Worm (Caenorhabditis elegans) whole organism, late embryonic: ENCODE measurements around the gene C43D7.4.

Experiments used
- C38D4.7 ChIP-seq: fragments of 200-800 bp; sonication (Bioruptor generic); optimal IDR thresholded peaks from 2 replicates; lab custom pipeline; 2018; ENCODE audit warnings: mild to moderate bottlenecking, missing genetic modification characterization, moderate library complexity, missing compliant biosample characterization
- ceh-18 ChIP-seq: sonication (generic microtip); optimal IDR thresholded peaks from 2 replicates; lab custom pipeline; 2016; ENCODE audit warnings: missing genetic modification characterization, missing compliant biosample characterization
- ceh-22 ChIP-seq: sonication (generic microtip); optimal IDR thresholded peaks from 2 replicates; lab custom pipeline; 2017; ENCODE audit warnings: missing biosample characterization, missing genetic modification characterization
- ceh-45 ChIP-seq: fragments of 200-800 bp; sonication (Bioruptor generic); IDR thresholded peaks from 2 replicates; pipeline ENCODE4 v1.3.6; 2022; ENCODE audit warnings: missing genetic modification reagents, missing genetic modification characterization, missing compliant biosample characterization
- che-1 ChIP-seq: sonication (generic microtip); optimal IDR thresholded peaks from 2 replicates; lab custom pipeline; 2016; ENCODE audit warnings: mild to moderate bottlenecking, missing genetic modification characterization, missing compliant biosample characterization
- elt-2 ChIP-seq: sonication (generic microtip); optimal IDR thresholded peaks from 2 replicates; lab custom pipeline; 2016; ENCODE audit warnings: missing genetic modification reagents, missing genetic modification characterization, missing compliant biosample characterization
- ets-4 ChIP-seq: sonication (generic microtip); optimal IDR thresholded peaks from 2 replicates; lab custom pipeline; 2016; ENCODE audit warnings: missing genetic modification characterization, missing compliant biosample characterization
- eyg-1 ChIP-seq: sonication (generic microtip); optimal IDR thresholded peaks from 2 replicates; lab custom pipeline; 2016; ENCODE audit warnings: missing genotype, missing genetic modification characterization, missing compliant biosample characterization
- fkh-6 ChIP-seq: sonication (generic microtip); optimal IDR thresholded peaks from 2 replicates; lab custom pipeline; 2016; ENCODE audit warnings: missing genetic modification characterization, missing compliant biosample characterization
- gmeb-2 ChIP-seq: sonication (generic microtip); optimal IDR thresholded peaks from 2 replicates; lab custom pipeline; 2016; ENCODE audit warnings: missing genetic modification characterization, inconsistent platforms, missing compliant biosample characterization
- hlh-15 ChIP-seq: sonication (generic microtip); optimal IDR thresholded peaks from 2 replicates; lab custom pipeline; 2016; ENCODE audit warnings: missing genetic modification characterization, missing compliant biosample characterization
- hlh-30 ChIP-seq: sonication (generic microtip); optimal IDR thresholded peaks from 2 replicates; lab custom pipeline; 2017; ENCODE audit warnings: antibody characterized with exemption, missing genetic modification characterization, missing compliant biosample characterization; ENCODE audit not compliant: insufficient read depth
- lin-11 ChIP-seq: fragments of 200-800 bp; sonication (Bioruptor generic); optimal IDR thresholded peaks from 2 replicates; lab custom pipeline; 2018; ENCODE audit warnings: mild to moderate bottlenecking, missing genetic modification characterization, missing compliant biosample characterization
- mec-3 ChIP-seq: sonication (generic microtip); optimal IDR thresholded peaks from 2 replicates; lab custom pipeline; 2016; ENCODE audit warnings: borderline replicate concordance, missing genetic modification characterization, missing compliant biosample characterization
- nhr-232 ChIP-seq: sonication (generic microtip); optimal IDR thresholded peaks from 2 replicates; lab custom pipeline; 2016; ENCODE audit warnings: missing genetic modification characterization, missing compliant biosample characterization
- pha-2 ChIP-seq: sonication (generic microtip); optimal IDR thresholded peaks from 2 replicates; lab custom pipeline; 2017; ENCODE audit warnings: mild to moderate bottlenecking, missing genetic modification characterization, missing compliant biosample characterization
- pha-4 ChIP-seq: fragments of 150-350 bp; optimal IDR thresholded peaks from 2 replicates; lab custom pipeline; 2018; ENCODE audit warnings: missing biosample characterization, missing genetic modification reagents, missing genetic modification characterization
- ref-2 ChIP-seq: sonication (generic microtip); optimal IDR thresholded peaks from 2 replicates; lab custom pipeline; 2016; ENCODE audit warnings: missing genetic modification characterization, missing compliant biosample characterization
- rnt-1 ChIP-seq: sonication (generic microtip); optimal IDR thresholded peaks from 2 replicates; lab custom pipeline; 2016; ENCODE audit warnings: missing genetic modification characterization, missing compliant biosample characterization
- sox-2 ChIP-seq: fragments of 200-800 bp; sonication (Bioruptor generic); IDR thresholded peaks from 2 replicates; pipeline ENCODE4 v1.3.6; 2022; ENCODE audit warnings: missing genetic modification reagents, missing genetic modification characterization, missing compliant biosample characterization
- tbx-2 ChIP-seq: sonication (generic microtip); optimal IDR thresholded peaks from 2 replicates; lab custom pipeline; 2016; ENCODE audit warnings: missing genetic modification characterization, missing compliant biosample characterization
- unc-86 ChIP-seq: sonication (generic microtip); optimal IDR thresholded peaks from 2 replicates; lab custom pipeline; 2016; ENCODE audit warnings: missing genetic modification characterization, missing compliant biosample characterization
- zip-5 ChIP-seq: sonication (generic microtip); optimal IDR thresholded peaks from 2 replicates; lab custom pipeline; 2016; ENCODE audit warnings: missing genetic modification characterization, missing compliant biosample characterization

Gene C43D7.4

DNA sequence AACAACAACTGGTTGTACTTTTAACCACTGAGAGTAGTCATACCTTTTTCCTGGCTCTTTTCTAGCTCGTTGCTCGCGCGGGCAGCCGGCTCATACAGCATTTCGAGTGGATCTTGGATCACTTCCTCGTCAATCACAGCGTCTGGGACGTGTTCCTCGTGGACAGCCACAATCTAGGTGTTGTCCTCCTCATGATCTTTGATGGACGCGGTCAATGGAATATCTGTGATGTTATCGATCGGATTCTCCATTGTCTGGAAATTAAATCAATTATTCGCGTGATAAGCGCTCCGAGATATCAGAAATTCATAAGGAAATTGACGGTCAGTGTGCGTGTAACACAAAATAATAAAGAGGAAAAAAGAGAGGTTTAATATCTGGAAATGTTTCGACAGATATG, 42.4 kb downstream of the C43D7.4 start, which contains the start of gene F21D9.8:
F21D9.8 (minus strand) TSS at position 101 of the 400 bp plus-strand sequence.
- TF ChIP-seq gmeb-2 (tag; lab: Kevin White, UChicago), result no peak
- TF ChIP-seq unc-86 (tag; lab: Kevin White, UChicago), result no peak

DNA sequence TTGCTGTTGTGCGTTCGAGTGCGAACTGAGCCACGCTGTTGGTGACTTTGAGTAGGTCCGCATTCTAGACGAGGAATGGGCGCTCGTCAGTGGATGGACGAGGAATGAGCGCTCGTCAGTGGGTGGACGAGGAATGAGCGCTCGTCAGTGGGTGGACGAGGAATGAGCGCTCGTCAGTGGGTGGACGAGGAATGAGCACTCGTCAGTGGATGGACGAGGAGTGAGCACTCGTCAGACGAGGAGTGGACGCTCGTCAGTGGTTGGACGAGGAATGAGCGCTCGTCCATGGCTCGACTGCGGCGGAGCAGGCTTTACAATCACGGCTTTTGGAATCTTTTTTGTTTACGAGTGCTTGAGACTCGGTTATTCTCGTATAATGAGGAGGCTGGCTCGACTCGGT, 43.8 kb downstream of the C43D7.4 start:
- TF ChIP-seq hlh-30 (no peak), pha-2 (no peak)
- TF ChIP-seq, all 69 proteins: peak for 0

ce11 chrV:19276354-19276753, 45.9 kb downstream of the C43D7.4 start:
- TF ChIP-seq zip-5 (tag; lab: Kevin White, UChicago) (no peak), fkh-6 (tag; lab: Kevin White, UChicago) (no peak), hlh-15 (tag; lab: Kevin White, UChicago) (no peak), C38D4.7 (GFP tag; lab: Kevin White, UChicago) (no peak), mec-3 (no peak), che-1 (tag; lab: Kevin White, UChicago) (no peak), lin-11 (tag; lab: Kevin White, UChicago) (no peak), ets-4 (tag; lab: Kevin White, UChicago) (no peak), eyg-1 (tag; lab: Kevin White, UChicago) (no peak), ceh-18 (tag; lab: Kevin White, UChicago) (no peak), pha-4 (tag; lab: Kevin White, UChicago) (no peak), ceh-45 (GFP tag; lab: Robert Waterston, UW) (no peak), elt-2 (tag; lab: Kevin White, UChicago) (no peak), nhr-232 (tag; lab: Kevin White, UChicago) (no peak), ceh-22 (no peak), rnt-1 (tag; lab: Kevin White, UChicago) (no peak), tbx-2 (tag; lab: Kevin White, UChicago) (no peak), sox-2 (GFP tag; lab: Robert Waterston, UW) (no peak), ref-2 (tag; lab: Kevin White, UChicago) (no peak)
